Fruit fly (Drosophila melanogaster) whole organism, pupa: ENCODE data around the gene Burs.
A peak's percentile ranks its signal among the peaks of the same experiment; 100 is the strongest.

Source experiments
- CG10348 ChIP-seq: fragments of 200-800 bp; sonication (Bioruptor generic); IDR thresholded peaks from 2 replicates; pipeline ENCODE4 v1.3.6; 2022; ENCODE audit warnings: missing biosample characterization, missing genetic modification characterization
- CG12605 ChIP-seq: fragments of 200-800 bp; sonication (Bioruptor generic); IDR thresholded peaks from 2 replicates; pipeline ENCODE4 v1.3.6; 2022; ENCODE audit warnings: missing biosample characterization, missing genetic modification characterization
- CG13204 ChIP-seq: fragments of 200-800 bp; sonication (Bioruptor generic); optimal IDR thresholded peaks from 2 replicates; lab custom pipeline; 2018; ENCODE audit warnings: missing biosample characterization, mild to moderate bottlenecking, missing genetic modification characterization, moderate library complexity
- CG14655 ChIP-seq: fragments of 200-800 bp; sonication (Bioruptor generic); optimal IDR thresholded peaks from 3 replicates; lab custom pipeline; 2017; ENCODE audit warnings: mild to moderate bottlenecking, missing biosample characterization, missing genetic modification reagents, missing genetic modification characterization
- CG15710 ChIP-seq: fragments of 200-800 bp; sonication (Bioruptor generic); optimal IDR thresholded peaks from 2 replicates; lab custom pipeline; 2018; ENCODE audit warnings: missing biosample characterization, mild to moderate bottlenecking, missing genetic modification characterization, moderate library complexity
- CG17806 ChIP-seq: fragments of 200-800 bp; sonication (Bioruptor generic); optimal IDR thresholded peaks from 2 replicates; lab custom pipeline; 2018; ENCODE audit warnings: missing biosample characterization, mild to moderate bottlenecking, missing genetic modification characterization, moderate library complexity
- CG32121 ChIP-seq: fragments of 200-800 bp; sonication (Bioruptor generic); IDR thresholded peaks from 2 replicates; pipeline ENCODE4 v1.3.6; 2022; ENCODE audit warnings: missing biosample characterization, missing genetic modification characterization
- CG34367 ChIP-seq: fragments of 200-800 bp; sonication (Bioruptor generic); optimal IDR thresholded peaks from 2 replicates; lab custom pipeline; 2018; ENCODE audit warnings: missing biosample characterization, mild to moderate bottlenecking, missing genetic modification characterization
- CG4496 ChIP-seq: fragments of 200-800 bp; sonication (Bioruptor generic); IDR thresholded peaks from 3 replicates; pipeline ENCODE4 v1.3.6; 2022; ENCODE audit warnings: missing biosample characterization, missing genetic modification characterization
- CG8159 ChIP-seq: fragments of 200-800 bp; sonication (Bioruptor generic); optimal IDR thresholded peaks from 3 replicates; lab custom pipeline; 2018; ENCODE audit warnings: missing biosample characterization, mild to moderate bottlenecking, missing genetic modification characterization, moderate library complexity
- CG8301 ChIP-seq: fragments of 200-800 bp; sonication (Bioruptor generic); optimal IDR thresholded peaks from 2 replicates; lab custom pipeline; 2018; ENCODE audit warnings: missing biosample characterization, mild to moderate bottlenecking, missing genetic modification characterization
- CG9948 ChIP-seq: fragments of 200-800 bp; sonication (Bioruptor generic); optimal IDR thresholded peaks from 2 replicates; lab custom pipeline; 2018; ENCODE audit warnings: missing biosample characterization, mild to moderate bottlenecking, missing genetic modification characterization, moderate library complexity
- D1 ChIP-seq: fragments of 200-800 bp; sonication (Bioruptor generic); optimal IDR thresholded peaks from 2 replicates; lab custom pipeline; 2018; ENCODE audit warnings: missing biosample characterization, mild to moderate bottlenecking, missing genetic modification characterization, moderate library complexity
- EcR ChIP-seq: fragments of 200-800 bp; sonication (Bioruptor generic); optimal IDR thresholded peaks from 3 replicates; lab custom pipeline; 2019; ENCODE audit warnings: missing biosample characterization, missing genetic modification characterization, mild to moderate bottlenecking, moderate library complexity, missing genetic modification reagents
- Ets98B ChIP-seq: fragments of 200-800 bp; sonication (Bioruptor generic); IDR thresholded peaks from 2 replicates; pipeline ENCODE4 v1.3.6; 2022; ENCODE audit warnings: missing biosample characterization, missing genetic modification characterization
- Pif1A ChIP-seq: fragments of 200-800 bp; sonication (Bioruptor generic); optimal IDR thresholded peaks from 3 replicates; lab custom pipeline; 2016; ENCODE audit warnings: missing biosample characterization, missing genetic modification characterization
- Pif1B ChIP-seq: fragments of 200-800 bp; sonication (Bioruptor generic); optimal IDR thresholded peaks from 3 replicates; lab custom pipeline; 2016; ENCODE audit warnings: missing biosample characterization, missing genetic modification characterization
- Snoo ChIP-seq: fragments of 200-800 bp; sonication (Bioruptor generic); optimal IDR thresholded peaks from 3 replicates; lab custom pipeline; 2017; ENCODE audit warnings: missing biosample characterization, mild to moderate bottlenecking, missing genetic modification characterization, inconsistent platforms
- fd96Ca ChIP-seq: fragments of 200-800 bp; sonication (Bioruptor generic); IDR thresholded peaks from 3 replicates; pipeline ENCODE4 v1.3.6; 2022; ENCODE audit warnings: missing biosample characterization, missing genetic modification characterization
- gl ChIP-seq: fragments of 200-800 bp; sonication (Bioruptor generic); optimal IDR thresholded peaks from 2 replicates; lab custom pipeline; 2018; ENCODE audit warnings: missing biosample characterization, mild to moderate bottlenecking, missing genetic modification characterization
- rn ChIP-seq: fragments of 200-800 bp; sonication (Bioruptor generic); IDR thresholded peaks from 2 replicates; pipeline ENCODE4 v1.3.6; 2022; ENCODE audit warnings: missing biosample characterization, missing genetic modification characterization

The Burs gene

dm6 chr3R:21782295-21782922 lies 13.1 kb downstream of the Burs start, which contains the start of gene tsl:
tsl (minus strand) TSS chr3R:21782536.
- TF ChIP-seq D1 (tag; lab: Kevin White, UChicago) = no peak
- no peak for TF ChIP-seq fd96Ca (GFP tag; lab: Robert Waterston, UW)
- no peak for TF ChIP-seq rn (GFP tag; lab: Robert Waterston, UW)
- peak; percentile 93 for TF ChIP-seq EcR (GFP tag; lab: Kevin White, UChicago)
- TF ChIP-seq CG15710 (tag; lab: Kevin White, UChicago) = no peak
- TF ChIP-seq Snoo = no peak
- TF ChIP-seq CG4496 (GFP tag; lab: Robert Waterston, UW) = 0 out of 3 replicates have a peak, but pooled peaks have one; percentile 16
- TF ChIP-seq CG13204 (GFP tag; lab: Kevin White, UChicago) = peak; percentile 20
- TF ChIP-seq CG34367 = no peak
- TF ChIP-seq CG14655 = no peak

dm6 chr3R:21790392-21790791 lies 21.1 kb downstream of the Burs start:
- no peak for TF ChIP-seq CG17806 (tag; lab: Kevin White, UChicago)
- TF ChIP-seq CG32121 (GFP tag; lab: Robert Waterston, UW) = no peak
- TF ChIP-seq CG15710 (tag; lab: Kevin White, UChicago) = no peak
- no peak for TF ChIP-seq CG34367
- TF ChIP-seq CG4496 (GFP tag; lab: Robert Waterston, UW) = no peak
- TF ChIP-seq EcR (GFP tag; lab: Kevin White, UChicago) = no peak
- TF ChIP-seq CG8301 = no peak
- no peak for TF ChIP-seq Snoo
- no peak for TF ChIP-seq Pif1B (GFP tag; lab: Kevin White, UChicago)

- TF ChIP-seq CG9948 (tag; lab: Kevin White, UChicago) (no peak), fd96Ca (GFP tag; lab: Robert Waterston, UW) (no peak), CG17806 (tag; lab: Kevin White, UChicago) (no peak), rn (GFP tag; lab: Robert Waterston, UW) (no peak), CG15710 (tag; lab: Kevin White, UChicago) (no peak), CG13204 (GFP tag; lab: Kevin White, UChicago) (no peak), CG4496 (GFP tag; lab: Robert Waterston, UW) (no peak), EcR (GFP tag; lab: Kevin White, UChicago) (no peak), CG10348 (no peak), CG34367 (no peak), CG8301 (no peak), CG12605 (GFP tag; lab: Robert Waterston, UW) (no peak)
- TF ChIP-seq, all 21 proteins: peak for 0
These were observed 24.4 kb downstream of the Burs start for dm6 chr3R:21793760-21794159.

DNA sequence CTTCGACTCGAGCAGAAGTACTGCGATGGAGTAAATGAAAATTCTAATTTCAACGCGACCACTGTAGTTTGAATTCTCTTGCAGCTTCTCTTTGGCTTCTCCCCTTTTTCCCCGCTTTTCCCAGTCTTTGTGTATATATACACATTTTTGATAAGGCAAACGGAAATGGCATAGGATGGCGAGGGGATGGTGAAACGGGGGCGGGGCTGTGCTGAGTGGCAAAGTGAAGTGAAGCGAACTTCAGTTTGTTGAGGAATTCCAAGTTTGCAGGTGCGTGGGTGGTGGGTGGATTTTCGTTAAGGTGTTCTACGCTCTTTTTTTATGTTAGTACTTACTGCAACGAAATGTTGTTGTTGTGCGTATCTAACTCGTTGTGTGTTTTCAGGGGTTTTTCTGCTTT lies 37.9 kb downstream of the Burs start:
- TF ChIP-seq Pif1A (GFP tag; lab: Kevin White, UChicago) (no peak), CG8301 (no peak), CG9948 (tag; lab: Kevin White, UChicago) (no peak), CG12605 (GFP tag; lab: Robert Waterston, UW) (no peak), CG15710 (tag; lab: Kevin White, UChicago) (no peak), rn (GFP tag; lab: Robert Waterston, UW) (no peak), Pif1B (GFP tag; lab: Kevin White, UChicago) (no peak), gl (tag; lab: Kevin White, UChicago) (no peak)

- TF ChIP-seq CG14655 (peak; percentile 24), fd96Ca (GFP tag; lab: Robert Waterston, UW) (no peak), Pif1B (GFP tag; lab: Kevin White, UChicago) (no peak), CG8301 (peak; percentile 25), CG9948 (tag; lab: Kevin White, UChicago) (peak; percentile 27), rn (GFP tag; lab: Robert Waterston, UW) (no peak), Ets98B (GFP tag; lab: Robert Waterston, UW) (no peak), gl (tag; lab: Kevin White, UChicago) (no peak), CG34367 (no peak), D1 (tag; lab: Kevin White, UChicago) (no peak), Pif1A (GFP tag; lab: Kevin White, UChicago) (peak; percentile 35), CG13204 (GFP tag; lab: Kevin White, UChicago) (no peak), CG32121 (GFP tag; lab: Robert Waterston, UW) (no peak), CG4496 (GFP tag; lab: Robert Waterston, UW) (no peak), CG10348 (no peak), EcR (GFP tag; lab: Kevin White, UChicago) (no peak), Snoo (no peak), CG17806 (tag; lab: Kevin White, UChicago) (peak; percentile 13), CG12605 (GFP tag; lab: Robert Waterston, UW) (no peak), CG8159 (peak; percentile 45), CG15710 (tag; lab: Kevin White, UChicago) (peak; percentile 19)
These were observed 39.5 kb downstream of the Burs start for dm6 chr3R:21808622-21809347.
